Worm (Caenorhabditis elegans): ENCODE data around the gene R11.4.
"Not testable (repeated sequence)": the region's sequence is repeated elsewhere in the genome, so short reads cannot be mapped to it uniquely, and the experiment has no call there.

The R11.4 gene

ce11 chrX:16217749-16218148 is 7.3 kb upstream of the R11.4 start:
- TF ChIP-seq mab-5 (tag; optimal IDR thresholded peaks at IDR 0.05): no peak
- TF ChIP-seq pha-4 (tag; optimal IDR thresholded peaks at IDR 0.05): no peak
- TF ChIP-seq bed-3 (GFP tag; optimal IDR thresholded peaks at IDR 0.05): no peak
- TF ChIP-seq ham-2 (GFP tag; optimal IDR thresholded peaks at IDR 0.05): no peak
- no peak for TF ChIP-seq nhr-28 (tag; optimal IDR thresholded peaks at IDR 0.05)
- no peak for TF ChIP-seq hlh-1 (tag; optimal IDR thresholded peaks at IDR 0.05)

ce11 chrX:16217108-16217507 is 6.7 kb upstream of the R11.4 start, which contains the start of gene F23A7.1:
Gene F23A7.1 (plus strand): TSS chrX:16217408.
- TF ChIP-seq hlh-1 (tag; optimal IDR thresholded peaks at IDR 0.05): no peak

ce11 chrX:16213073-16213472 is 2.7 kb upstream of the R11.4 start, which contains the start of gene F23A7.8:
Gene F23A7.8 (plus strand): TSS chrX:16213373.
- TF ChIP-seq blmp-1, elt-3, nhr-2 (tag; optimal IDR thresholded peaks at IDR 0.05): not testable (repeated sequence)

- not testable (repeated sequence) for TF ChIP-seq blmp-1 (tag; optimal IDR thresholded peaks at IDR 0.05); mep-1 (tag; optimal IDR thresholded peaks at IDR 0.05); flh-1 (GFP tag; optimal IDR thresholded peaks at IDR 0.05)
Observed at ce11 chrX:16212306-16212705, 1.9 kb upstream of the R11.4 start, which contains the start of gene F23A7.4. Gene F23A7.4 (plus strand): TSS chrX:16212606.

ce11 chrX:16209660-16210059 is 758 bp downstream of the R11.4 start:
- no peak for TF ChIP-seq zip-8 (tag; optimal IDR thresholded peaks at IDR 0.05)
- TF ChIP-seq elt-3 (tag; optimal IDR thresholded peaks at IDR 0.05): peak; percentile 10
- peak; percentile 56 for TF ChIP-seq tbx-8 (GFP tag; optimal IDR thresholded peaks at IDR 0.05)
- peak; percentile 75 for TF ChIP-seq bed-3 (GFP tag; optimal IDR thresholded peaks at IDR 0.05)
- TF ChIP-seq blmp-1 (tag; optimal IDR thresholded peaks at IDR 0.05): no peak
- peak; percentile 82 for TF ChIP-seq sem-2 (GFP tag; optimal IDR thresholded peaks at IDR 0.05)
- TF ChIP-seq ceh-43 (GFP tag; optimal IDR thresholded peaks at IDR 0.05): peak; percentile 72
- no peak for TF ChIP-seq snpc-4 (tag; optimal IDR thresholded peaks at IDR 0.05)
- TF ChIP-seq nhr-237 (tag; optimal IDR thresholded peaks at IDR 0.05): peak; percentile 87
- peak; percentile 93 for TF ChIP-seq cnd-1 (tag; optimal IDR thresholded peaks at IDR 0.05)
- peak; percentile 62 for TF ChIP-seq unc-120 (tag; optimal IDR thresholded peaks at IDR 0.05; ENCODE audit: poor library complexity, severe bottlenecking)
- peak; percentile 87 for TF ChIP-seq ceh-83 (GFP tag; optimal IDR thresholded peaks at IDR 0.05)
- peak; percentile 91 for TF ChIP-seq M03D4.4 (tag; optimal IDR thresholded peaks at IDR 0.05)
- no peak for TF ChIP-seq mab-5 (tag; optimal IDR thresholded peaks at IDR 0.05)
- no peak for TF ChIP-seq nhr-76 (tag; optimal IDR thresholded peaks at IDR 0.05)
- TF ChIP-seq sptf-1 (tag; optimal IDR thresholded peaks at IDR 0.05): peak; percentile 94
- TF ChIP-seq ces-1 (GFP tag; optimal IDR thresholded peaks at IDR 0.05): peak; percentile 47
- TF ChIP-seq lin-32 (GFP tag; optimal IDR thresholded peaks at IDR 0.05): peak; percentile 79
- peak; percentile 56 for TF ChIP-seq ceh-39 (tag; optimal IDR thresholded peaks at IDR 0.05)
- no peak for TF ChIP-seq nhr-12 (tag; optimal IDR thresholded peaks at IDR 0.05)
- peak; percentile 35 for TF ChIP-seq elt-1 (tag; optimal IDR thresholded peaks at IDR 0.05; ENCODE audit: borderline replicate concordance, insufficient read depth)
- peak; percentile 68 for TF ChIP-seq unc-62 (GFP tag; optimal IDR thresholded peaks at IDR 0.05)
- TF ChIP-seq unc-39 (tag; optimal IDR thresholded peaks at IDR 0.05): no peak
- TF ChIP-seq hlh-1 (tag; optimal IDR thresholded peaks at IDR 0.05): peak; percentile 68
- TF ChIP-seq lsy-2 (tag; optimal IDR thresholded peaks at IDR 0.05): peak; percentile 44
- TF ChIP-seq nhr-2 (tag; optimal IDR thresholded peaks at IDR 0.05): no peak
- peak; percentile 61 for TF ChIP-seq lin-13 (tag; optimal IDR thresholded peaks at IDR 0.05)
- TF ChIP-seq flh-1 (GFP tag; optimal IDR thresholded peaks at IDR 0.05): peak; percentile 51
- TF ChIP-seq mls-2 (tag; optimal IDR thresholded peaks at IDR 0.05): peak; percentile 92
- peak; percentile 4 for TF ChIP-seq ztf-11 (tag; optimal IDR thresholded peaks at IDR 0.05)
- peak; percentile 93 for TF ChIP-seq drap-1 (GFP tag; optimal IDR thresholded peaks at IDR 0.05)
- peak; percentile 17 for TF ChIP-seq pha-4 (tag; optimal IDR thresholded peaks at IDR 0.05)
- peak; percentile 35 for TF ChIP-seq nhr-28 (tag; optimal IDR thresholded peaks at IDR 0.05)
- TF ChIP-seq mep-1 (tag; optimal IDR thresholded peaks at IDR 0.05): peak; percentile 54
- TF ChIP-seq ham-2 (GFP tag; optimal IDR thresholded peaks at IDR 0.05): peak; percentile 78

All from whole organism, mixed stage, embryonic.